Fruit fly (Drosophila melanogaster): ENCODE results near the gene CG9701.

DNA sequence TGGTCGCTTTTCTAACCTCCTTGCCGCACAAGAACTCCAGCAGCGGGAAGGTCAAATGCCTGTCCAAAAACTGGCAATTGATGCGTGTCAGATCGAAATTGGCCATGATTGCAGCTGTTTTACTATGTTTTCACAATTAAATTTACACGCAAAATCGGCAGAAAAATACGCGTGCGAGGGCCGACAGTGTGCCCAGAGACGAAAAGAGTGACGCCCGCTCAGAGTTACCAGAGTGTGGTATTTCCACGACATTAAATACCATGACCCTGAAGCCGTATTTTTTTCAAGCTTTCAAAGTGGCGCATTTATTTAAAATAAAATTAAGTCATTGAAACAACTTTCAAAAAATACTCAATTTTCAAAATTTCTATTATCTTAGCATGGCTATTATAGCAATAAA is 53.4 kb downstream of the CG9701 start, which contains the start of gene eIF3e:
- TF ChIP-seq CG2678 (tag; optimal IDR thresholded peaks at IDR 0.05) (no peak), usp (GFP tag; optimal IDR thresholded peaks at IDR 0.05) (no peak), dati (GFP tag; IDR thresholded peaks at IDR 0.05) (no peak), CG15601 (tag; optimal IDR thresholded peaks at IDR 0.05) (no peak), fd102C (GFP tag; optimal IDR thresholded peaks at IDR 0.05) (no peak), tio (GFP tag; optimal IDR thresholded peaks at IDR 0.05) (no peak), aop (GFP tag; IDR thresholded peaks at IDR 0.05) (no peak), CG32767 (GFP tag; IDR thresholded peaks at IDR 0.05) (no peak), YL-1 (GFP tag; optimal IDR thresholded peaks at IDR 0.05) (peak; percentile 27), CG13894 (tag; optimal IDR thresholded peaks at IDR 0.05) (no peak), HmgZ (tag; optimal IDR thresholded peaks at IDR 0.05) (no peak)
